Fruit fly (Drosophila melanogaster): Measurements from ENCODE around the gene Arf1.

Gene Arf1

dm6 chr3L:22847679-22848118 is 24.3 kb downstream of the Arf1 start:
- peak; percentile 31 for TF ChIP-seq HHEX (GFP tag; optimal IDR thresholded peaks at IDR 0.05)
- TF ChIP-seq CG13296 (GFP tag; optimal IDR thresholded peaks at IDR 0.05) = no peak
- peak; percentile 42 for TF ChIP-seq CG6813 (GFP tag; optimal IDR thresholded peaks at IDR 0.05)
- TF ChIP-seq org-1 (GFP tag; optimal IDR thresholded peaks at IDR 0.05) = no peak
- TF ChIP-seq Hmx (GFP tag; optimal IDR thresholded peaks at IDR 0.05) = no peak
- no peak for TF ChIP-seq CG17802 (tag; optimal IDR thresholded peaks at IDR 0.05)
- TF ChIP-seq HLHmδ (GFP tag; optimal IDR thresholded peaks at IDR 0.05) = no peak
- peak; percentile 26 for TF ChIP-seq Ets65A (GFP tag)
- TF ChIP-seq Asciz (GFP tag; optimal IDR thresholded peaks at IDR 0.05) = no peak
- TF ChIP-seq bcd (GFP tag; optimal IDR thresholded peaks at IDR 0.05) = no peak
- no peak for TF ChIP-seq CG2129 (GFP tag; IDR thresholded peaks at IDR 0.05; ENCODE audit: partially characterized antibody)
- TF ChIP-seq CG16779 (GFP tag; IDR thresholded peaks at IDR 0.05) = no peak
- no peak for TF ChIP-seq Abd-B (GFP tag; optimal IDR thresholded peaks at IDR 0.05)
- no peak for TF ChIP-seq ap (GFP tag; IDR thresholded peaks at IDR 0.05)
- no peak for TF ChIP-seq CG17912 (GFP tag; optimal IDR thresholded peaks at IDR 0.05)
- TF ChIP-seq Camta (GFP tag; optimal IDR thresholded peaks at IDR 0.05) = no peak
- no peak for TF ChIP-seq CG3847 (GFP tag; IDR thresholded peaks at IDR 0.05)
- no peak for TF ChIP-seq CG13775 (GFP tag; optimal IDR thresholded peaks at IDR 0.05)
- TF ChIP-seq zfh1 (GFP tag; IDR thresholded peaks at IDR 0.05) = no peak
- TF ChIP-seq CG16863 (GFP tag; optimal IDR thresholded peaks at IDR 0.05) = no peak
- TF ChIP-seq CG11696 (GFP tag; IDR thresholded peaks at IDR 0.05) = no peak
- no peak for TF ChIP-seq CHES-1-like (GFP tag; optimal IDR thresholded peaks at IDR 0.05)
- no peak for TF ChIP-seq Stat92E (GFP tag; optimal IDR thresholded peaks at IDR 0.05)
- no peak for TF ChIP-seq ssp (GFP tag; IDR thresholded peaks at IDR 0.05)
- TF ChIP-seq Atf-2 (GFP tag; optimal IDR thresholded peaks at IDR 0.05) = no peak
- no peak for TF ChIP-seq Sox102F (GFP tag; optimal IDR thresholded peaks at IDR 0.05)
- no peak for TF ChIP-seq CG2116 (GFP tag; optimal IDR thresholded peaks at IDR 0.05)
- no peak for TF ChIP-seq prd (optimal IDR thresholded peaks at IDR 0.05)
- TF ChIP-seq prd (GFP tag; IDR thresholded peaks at IDR 0.05) = 0 out of 3 replicates have a peak, but pooled peaks have one; percentile 8
- TF ChIP-seq NfI (GFP tag; optimal IDR thresholded peaks at IDR 0.05) = no peak
- TF ChIP-seq toy (GFP tag; IDR thresholded peaks at IDR 0.05) = no peak
- no peak for TF ChIP-seq CG31388 (GFP tag; optimal IDR thresholded peaks at IDR 0.05)
- TF ChIP-seq D (optimal IDR thresholded peaks at IDR 0.05) = no peak
- TF ChIP-seq D (GFP tag; optimal IDR thresholded peaks at IDR 0.05) = no peak
- TF ChIP-seq Dll (GFP tag; IDR thresholded peaks at IDR 0.05; ENCODE audit: partially characterized antibody) = peak; percentile 69
- TF ChIP-seq CG17361 (GFP tag; IDR thresholded peaks at IDR 0.05) = no peak
- TF ChIP-seq da (GFP tag; optimal IDR thresholded peaks at IDR 0.05) = no peak
- TF ChIP-seq CG32772 (GFP tag; IDR thresholded peaks at IDR 0.05) = no peak
- no peak for TF ChIP-seq D19A (tag; optimal IDR thresholded peaks at IDR 0.05)
- no peak for TF ChIP-seq CG10543 (GFP tag; optimal IDR thresholded peaks at IDR 0.05)
- no peak for TF ChIP-seq CG7556 (GFP tag; optimal IDR thresholded peaks at IDR 0.05)
- no peak for TF ChIP-seq CG10654 (GFP tag; optimal IDR thresholded peaks at IDR 0.05)
- TF ChIP-seq pzg (GFP tag; optimal IDR thresholded peaks at IDR 0.05) = no peak
- no peak for TF ChIP-seq Usf (GFP tag; optimal IDR thresholded peaks at IDR 0.05)
- no peak for TF ChIP-seq hth (optimal IDR thresholded peaks at IDR 0.05)
- peak; percentile 7; the same call in 1 of the 3 replicates for TF ChIP-seq gce (GFP tag; IDR thresholded peaks at IDR 0.05)
- no peak for TF ChIP-seq Poxn (GFP tag; IDR thresholded peaks at IDR 0.05)
- TF ChIP-seq CG34376 (GFP tag; optimal IDR thresholded peaks at IDR 0.05) = no peak
- TF ChIP-seq Sin3A (optimal IDR thresholded peaks at IDR 0.05) = no peak
- TF ChIP-seq shn (GFP tag; optimal IDR thresholded peaks at IDR 0.05) = no peak
- TF ChIP-seq ems (GFP tag; optimal IDR thresholded peaks at IDR 0.05) = no peak
- no peak for TF ChIP-seq lilli (GFP tag; optimal IDR thresholded peaks at IDR 0.05)
- no peak for TF ChIP-seq CG7786 (GFP tag; optimal IDR thresholded peaks at IDR 0.05)

Data from whole organism, embryonic.